Worm (Caenorhabditis elegans) whole organism, early embryonic: Measurements from ENCODE around the gene ilys-1.

Experiments used
- B0310.2 ChIP-seq: sonication (generic microtip); optimal IDR thresholded peaks from 2 replicates; lab custom pipeline; 2016; ENCODE audit warnings: mild to moderate bottlenecking, missing genetic modification characterization, missing compliant biosample characterization
- ama-1 ChIP-seq: fragments of 150-350 bp; optimal IDR thresholded peaks from 2 replicates; lab custom pipeline; 2014
- flt-1 ChIP-seq: fragments of 200-800 bp; sonication (Bioruptor generic); IDR thresholded peaks from 2 replicates; pipeline ENCODE4 v1.3.6; 2022; ENCODE audit warnings: missing genetic modification characterization, missing compliant biosample characterization
- hmbx-1 ChIP-seq: sonication (generic microtip); optimal IDR thresholded peaks from 2 replicates; lab custom pipeline; 2016; ENCODE audit warnings: mild to moderate bottlenecking, missing genetic modification characterization, missing compliant biosample characterization
- scrt-1 ChIP-seq: fragments of 200-800 bp; sonication (Bioruptor generic); IDR thresholded peaks from 2 replicates; pipeline ENCODE4 v1.3.6; 2022; ENCODE audit warnings: missing genetic modification characterization, missing compliant biosample characterization
- tra-4 ChIP-seq: sonication (generic microtip); optimal IDR thresholded peaks from 2 replicates; lab custom pipeline; 2017; ENCODE audit warnings: missing genetic modification characterization, missing compliant biosample characterization

ce11 chrIV:2470114-2470513 lies at the start of gene ilys-1:
- TF ChIP-seq flt-1 (GFP tag; lab: Robert Waterston, UW), result no peak
- no peak for TF ChIP-seq scrt-1
- no peak for TF ChIP-seq hmbx-1 (tag; lab: Kevin White, UChicago)
- no peak for TF ChIP-seq tra-4
- no peak for TF ChIP-seq ama-1 (lab: Kevin White, UChicago)
- no peak for TF ChIP-seq B0310.2 (tag; lab: Kevin White, UChicago)
